Fruit fly (Drosophila melanogaster) whole organism, embryonic: Measurements from ENCODE around the gene CG42828.

Experiments used
- Abd-B ChIP-seq: fragments of 200-800 bp; sonication (Bioruptor generic); optimal IDR thresholded peaks from 2 replicates; lab custom pipeline; 2018; ENCODE audit warnings: missing biosample characterization, mild to moderate bottlenecking, missing genetic modification characterization, moderate library complexity
- Adf1 ChIP-seq: fragments of 200-800 bp; sonication (Bioruptor generic); IDR thresholded peaks from 2 replicates; pipeline ENCODE4 v1.3.6; 2022; ENCODE audit warnings: missing biosample characterization, missing genetic modification characterization
- Blimp-1 ChIP-seq: fragments of 200-800 bp; sonication (Bioruptor generic); optimal IDR thresholded peaks from 3 replicates; lab custom pipeline; 2018; ENCODE audit warnings: missing biosample characterization, missing genetic modification characterization, mild to moderate bottlenecking, moderate library complexity, missing genetic modification reagents
- CG13287 ChIP-seq: fragments of 200-800 bp; sonication (Bioruptor generic); IDR thresholded peaks from 2 replicates; pipeline ENCODE4 v1.3.6; 2022; ENCODE audit warnings: missing biosample characterization, missing genetic modification characterization; ENCODE audit not compliant: partially characterized antibody
- CG17385 ChIP-seq: fragments of 200-800 bp; sonication (Bioruptor generic); optimal IDR thresholded peaks from 3 replicates; lab custom pipeline; 2018; ENCODE audit warnings: missing biosample characterization, mild to moderate bottlenecking, missing genetic modification characterization
- CG2129 ChIP-seq: fragments of 200-800 bp; sonication (Bioruptor generic); IDR thresholded peaks from 2 replicates; pipeline ENCODE4 v1.3.6; 2022; ENCODE audit warnings: missing biosample characterization, missing genetic modification characterization; ENCODE audit not compliant: partially characterized antibody
- CG32532 ChIP-seq: fragments of 200-800 bp; sonication (Bioruptor generic); IDR thresholded peaks from 2 replicates; pipeline ENCODE4 v1.3.6; 2022; ENCODE audit warnings: missing biosample characterization, missing genetic modification characterization
- CG34224 ChIP-seq: fragments of 200-800 bp; sonication (Bioruptor generic); IDR thresholded peaks from 3 replicates; pipeline ENCODE4 v1.3.6; 2022; ENCODE audit warnings: missing biosample characterization, missing genetic modification characterization; ENCODE audit not compliant: partially characterized antibody
- CG4360 ChIP-seq: fragments of 200-800 bp; sonication (Bioruptor generic); IDR thresholded peaks from 2 replicates; pipeline ENCODE4 v1.3.6; 2022; ENCODE audit warnings: missing biosample characterization, missing genetic modification characterization
- CG8089 ChIP-seq: fragments of 200-800 bp; sonication (Bioruptor generic); optimal IDR thresholded peaks from 3 replicates; lab custom pipeline; 2016; ENCODE audit warnings: missing biosample characterization, missing genetic modification characterization
- CG8281 ChIP-seq: fragments of 200-800 bp; sonication (Bioruptor generic); optimal IDR thresholded peaks from 2 replicates; lab custom pipeline; 2018; ENCODE audit warnings: missing biosample characterization, mild to moderate bottlenecking, missing genetic modification characterization, moderate library complexity
- CG9609 ChIP-seq: fragments of 200-800 bp; sonication (Bioruptor generic); optimal IDR thresholded peaks from 3 replicates; lab custom pipeline; 2016; ENCODE audit warnings: missing biosample characterization, missing genetic modification characterization
- Drgx ChIP-seq: fragments of 200-800 bp; sonication (Bioruptor generic); IDR thresholded peaks from 2 replicates; pipeline ENCODE4 v1.3.6; 2022; ENCODE audit warnings: missing biosample characterization, missing genetic modification characterization
- Ets65A ChIP-seq: fragments of 200-800 bp; sonication (Bioruptor generic); peaks from one replicate; lab custom pipeline; 2016; ENCODE audit warnings: missing biosample characterization, missing genetic modification characterization
- Ets97D ChIP-seq: fragments of 200-800 bp; sonication (Bioruptor generic); optimal IDR thresholded peaks from 3 replicates; lab custom pipeline; 2016; ENCODE audit warnings: missing biosample characterization, missing genetic modification characterization
- Fer3 ChIP-seq: fragments of 200-800 bp; sonication (Bioruptor generic); optimal IDR thresholded peaks from 2 replicates; lab custom pipeline; 2018; ENCODE audit warnings: missing biosample characterization, mild to moderate bottlenecking, missing genetic modification characterization, moderate library complexity
- Hey ChIP-seq: fragments of 200-800 bp; sonication (Bioruptor generic); optimal IDR thresholded peaks from 3 replicates; lab custom pipeline; 2018; ENCODE audit warnings: missing biosample characterization, mild to moderate bottlenecking, missing genetic modification characterization
- Hr3 ChIP-seq: fragments of 200-800 bp; sonication (Bioruptor generic); optimal IDR thresholded peaks from 3 replicates; lab custom pipeline; 2016; ENCODE audit warnings: missing biosample characterization, missing genetic modification characterization
- Hr51 ChIP-seq, 2 experiments: fragments of 200-800 bp; sonication (Bioruptor generic); optimal IDR thresholded peaks; 2 replicates in 1 of 2; 3 replicates in 1 of 2; lab custom pipeline; 2016 to 2018; ENCODE audit warnings: missing biosample characterization in 2 of 2, missing genetic modification characterization in 2 of 2, mild to moderate bottlenecking in 1 of 2, moderate library complexity in 1 of 2
- Max ChIP-seq: fragments of 200-800 bp; sonication (Bioruptor generic); optimal IDR thresholded peaks from 2 replicates; lab custom pipeline; 2016; ENCODE audit warnings: missing biosample characterization, mild to moderate bottlenecking, missing genetic modification characterization
- Ssrp ChIP-seq: fragments of 200-800 bp; sonication (Bioruptor generic); optimal IDR thresholded peaks from 2 replicates; lab custom pipeline; 2018; ENCODE audit warnings: missing biosample characterization, mild to moderate bottlenecking, missing genetic modification characterization, moderate library complexity
- Stat92E ChIP-seq, 3 experiments: fragments of >200 bp in 2 of 3; fragments of 200-800 bp in 1 of 3; sonication (Bioruptor generic) in 1 of 3; optimal IDR thresholded peaks; 2 replicates each; lab custom pipeline; 2017 to 2019; ENCODE audit warnings: missing biosample characterization in 3 of 3, missing genetic modification characterization in 3 of 3, mild to moderate bottlenecking in 1 of 3, moderate library complexity in 1 of 3
- Trl ChIP-seq, 3 experiments: fragments of >200 bp in 2 of 3; fragments of 200-800 bp in 1 of 3; sonication (Bioruptor generic) in 1 of 3; optimal IDR thresholded peaks; 2 replicates in 1 of 3; 3 replicates in 2 of 3; lab custom pipeline; 2016 to 2017; ENCODE audit warnings: missing biosample characterization in 1 of 3, missing genetic modification characterization in 1 of 3
- ab ChIP-seq: fragments of 200-800 bp; sonication (Bioruptor generic); optimal IDR thresholded peaks from 2 replicates; lab custom pipeline; 2016; ENCODE audit warnings: missing biosample characterization, missing genetic modification characterization
- abd-A ChIP-seq: fragments of 200-800 bp; sonication (Bioruptor generic); optimal IDR thresholded peaks from 3 replicates; lab custom pipeline; 2019; ENCODE audit warnings: missing biosample characterization, mild to moderate bottlenecking, missing genetic modification characterization, moderate library complexity
- aop ChIP-seq: fragments of 200-800 bp; sonication (Bioruptor generic); IDR thresholded peaks from 2 replicates; pipeline ENCODE4 v1.3.6; 2022; ENCODE audit warnings: missing biosample characterization, missing genetic modification characterization
- ara ChIP-seq: fragments of 200-800 bp; sonication (Bioruptor generic); IDR thresholded peaks from 2 replicates; pipeline ENCODE4 v1.3.6; 2022; ENCODE audit warnings: missing biosample characterization, missing genetic modification characterization
- az2 ChIP-seq: fragments of 200-800 bp; sonication (Bioruptor generic); optimal IDR thresholded peaks from 3 replicates; lab custom pipeline; 2016; ENCODE audit warnings: missing biosample characterization, missing genetic modification characterization
- bbx ChIP-seq: fragments of 200-800 bp; sonication (Bioruptor generic); IDR thresholded peaks from 2 replicates; pipeline ENCODE4 v1.3.6; 2022; ENCODE audit warnings: missing biosample characterization, missing genetic modification characterization; ENCODE audit not compliant: partially characterized antibody
- chinmo ChIP-seq: fragments of 200-800 bp; sonication (Bioruptor generic); IDR thresholded peaks from 4 replicates; pipeline ENCODE4 v1.3.6; 2022; ENCODE audit warnings: missing biosample characterization, missing genetic modification characterization; ENCODE audit not compliant: partially characterized antibody
- corto ChIP-seq: fragments of 200-800 bp; sonication (Bioruptor generic); optimal IDR thresholded peaks from 2 replicates; lab custom pipeline; 2016; ENCODE audit warnings: missing biosample characterization, mild to moderate bottlenecking, missing genetic modification characterization, moderate library complexity
- crol ChIP-seq: fragments of 200-800 bp; sonication (Bioruptor generic); IDR thresholded peaks from 2 replicates; pipeline ENCODE4 v1.3.6; 2022; ENCODE audit warnings: missing biosample characterization, missing genetic modification characterization
- disco-r ChIP-seq: fragments of 200-800 bp; sonication (Bioruptor generic); optimal IDR thresholded peaks from 2 replicates; lab custom pipeline; 2016; ENCODE audit warnings: missing biosample characterization, missing genetic modification characterization
- dpn ChIP-seq, 2 experiments: fragments of 200-800 bp; sonication (Bioruptor generic); optimal IDR thresholded peaks; 3 replicates each; lab custom pipeline; 2016; ENCODE audit warnings: missing biosample characterization in 2 of 2, missing genetic modification characterization in 2 of 2
- gce ChIP-seq: fragments of 200-800 bp; sonication (Bioruptor generic); IDR thresholded peaks from 3 replicates; pipeline ENCODE4 v1.3.6; 2022; ENCODE audit warnings: missing biosample characterization, missing genetic modification characterization
- kni ChIP-seq: fragments of 200-800 bp; sonication (Bioruptor generic); optimal IDR thresholded peaks from 3 replicates; lab custom pipeline; 2017; ENCODE audit warnings: mild to moderate bottlenecking, missing biosample characterization, missing genetic modification reagents, missing genetic modification characterization
- pum ChIP-seq: fragments of 200-800 bp; sonication (Bioruptor generic); optimal IDR thresholded peaks from 2 replicates; lab custom pipeline; 2016; ENCODE audit warnings: missing biosample characterization, missing genetic modification characterization
- sc ChIP-seq, 3 experiments: fragments of >200 bp in 2 of 3; fragments of 200-800 bp in 1 of 3; sonication (Bioruptor generic) in 1 of 3; optimal IDR thresholded peaks; 2 replicates in 2 of 3; 3 replicates in 1 of 3; lab custom pipeline; 2017; ENCODE audit warnings: mild to moderate bottlenecking in 1 of 3, missing biosample characterization in 1 of 3, missing genetic modification characterization in 1 of 3, missing genetic modification reagents in 1 of 3
- sens ChIP-seq: fragments of 200-800 bp; sonication (Bioruptor generic); peaks from one replicate; lab custom pipeline; 2016; ENCODE audit warnings: missing biosample characterization, missing genetic modification characterization
- seq ChIP-seq: fragments of 200-800 bp; sonication (Bioruptor generic); IDR thresholded peaks from 2 replicates; pipeline ENCODE4 v1.3.6; 2022; ENCODE audit warnings: missing biosample characterization, missing genetic modification characterization
- so ChIP-seq: fragments of 200-800 bp; sonication (Bioruptor generic); IDR thresholded peaks from 3 replicates; pipeline ENCODE4 v1.3.6; 2022; ENCODE audit warnings: missing biosample characterization, missing genetic modification characterization
- sr ChIP-seq: fragments of 200-800 bp; sonication (Bioruptor generic); IDR thresholded peaks from 3 replicates; pipeline ENCODE4 v1.3.6; 2022; ENCODE audit warnings: missing biosample characterization, missing genetic modification characterization
- tup ChIP-seq: fragments of 200-800 bp; sonication (Bioruptor generic); optimal IDR thresholded peaks from 2 replicates; lab custom pipeline; 2016; ENCODE audit warnings: missing biosample characterization, mild to moderate bottlenecking, missing genetic modification characterization, moderate library complexity
- zfh2 ChIP-seq: fragments of 200-800 bp; sonication (Bioruptor generic); optimal IDR thresholded peaks from 2 replicates; lab custom pipeline; 2016; ENCODE audit warnings: missing biosample characterization, missing genetic modification characterization

The CG42828 gene

dm6 chr3R:23333334-23334035 is 40.0 kb upstream of the CG42828 start (continued):
- TF ChIP-seq bbx (GFP tag; lab: Robert Waterston, UW) (no peak), az2 (GFP tag; lab: Kevin White, UChicago) (peak; percentile 38), seq (GFP tag; lab: Robert Waterston, UW) (no peak), zfh2 (GFP tag; lab: Kevin White, UChicago) (no peak), CG8089 (GFP tag; lab: Kevin White, UChicago) (peak; percentile 17), disco-r (GFP tag; lab: Kevin White, UChicago) (no peak)

- TF ChIP-seq Hey (tag; lab: Kevin White, UChicago) (no peak), Hr3 (GFP tag; lab: Kevin White, UChicago) (no peak), Max (GFP tag; lab: Kevin White, UChicago) (no peak), tup (no peak), abd-A (peak; percentile 2), kni (GFP tag; lab: Kevin White, UChicago) (peak; percentile 28), CG32532 (GFP tag; lab: Robert Waterston, UW) (peak; percentile 8; the same call in 1 of the 2 replicates), CG4360 (peak; percentile 73), gce (GFP tag; lab: Robert Waterston, UW) (no peak), so (0 out of 3 replicates have a peak, but pooled peaks have one; percentile 9), crol (peak; percentile 60), Fer3 (no peak), corto (GFP tag; lab: Kevin White, UChicago) (peak; percentile 41), Adf1 (GFP tag; lab: Robert Waterston, UW) (peak; percentile 98), Trl (optimal IDR thresholded peaks at IDR 0.05; lab: Kevin White, UChicago) (peak; percentile 86 to 95), Trl (GFP tag; optimal IDR thresholded peaks at IDR 0.05; lab: Kevin White, UChicago) (no peak), ab (GFP tag; lab: Kevin White, UChicago) (no peak), CG8281 (tag; lab: Kevin White, UChicago) (no peak), Ets97D (GFP tag; lab: Kevin White, UChicago) (no peak), Drgx (GFP tag; lab: Robert Waterston, UW) (peak; percentile 94), CG17385 (peak; percentile 79), pum (GFP tag; lab: Kevin White, UChicago) (no peak), sc (optimal IDR thresholded peaks at IDR 0.05; lab: Kevin White, UChicago) (no peak), sc (GFP tag; optimal IDR thresholded peaks at IDR 0.05; lab: Kevin White, UChicago) (no peak), Ssrp (tag; lab: Kevin White, UChicago) (no peak), aop (GFP tag; lab: Robert Waterston, UW) (peak; percentile 57; the same call in 1 of the 2 replicates), sr (0 out of 3 replicates have a peak, but pooled peaks have one; percentile 18), chinmo (GFP tag; lab: Robert Waterston, UW) (peak; percentile 76; the same call in 1 of the 4 replicates), sens (GFP tag; lab: Kevin White, UChicago) (peak; percentile 62), Ets65A (GFP tag; lab: Kevin White, UChicago) (no peak), Blimp-1 (GFP tag; lab: Kevin White, UChicago) (peak; percentile 98), CG2129 (GFP tag; lab: Robert Waterston, UW) (no peak), CG9609 (GFP tag; lab: Kevin White, UChicago) (peak; percentile 32), ara (GFP tag; lab: Robert Waterston, UW) (0 out of 2 replicates have a peak, but pooled peaks have one; percentile 4), Stat92E (GFP tag; optimal IDR thresholded peaks at IDR 0.05; lab: Kevin White, UChicago) (peak in 1 of 3 experiments; percentile 60), CG34224 (GFP tag; lab: Robert Waterston, UW) (peak; percentile 50; the same call in 2 of the 3 replicates), Hr51 (GFP tag; optimal IDR thresholded peaks at IDR 0.05; lab: Kevin White, UChicago) (peak in 1 of 2 experiments; percentile 30), CG13287 (GFP tag; lab: Robert Waterston, UW) (peak; percentile 39), Abd-B (GFP tag; lab: Kevin White, UChicago) (no peak), dpn (GFP tag; optimal IDR thresholded peaks at IDR 0.05; lab: Kevin White, UChicago) (peak in 1 of 2 experiments; percentile 19)
Measured at dm6 chr3R:23334036-23334744, 39.3 kb upstream of the CG42828 start.
